Fruit fly (Drosophila melanogaster): Measurements from ENCODE around the gene Apoltp.

- TF ChIP-seq CG9948 (tag; optimal IDR thresholded peaks at IDR 0.05), result no peak
- no peak for TF ChIP-seq CG17806 (tag; optimal IDR thresholded peaks at IDR 0.05)
- TF ChIP-seq CG8159 (tag; optimal IDR thresholded peaks at IDR 0.05), result no peak
- TF ChIP-seq gl (tag; optimal IDR thresholded peaks at IDR 0.05), result no peak
- no peak for TF ChIP-seq CG8301 (tag; optimal IDR thresholded peaks at IDR 0.05)
- TF ChIP-seq rn (GFP tag; IDR thresholded peaks at IDR 0.05), result no peak
- TF ChIP-seq Ets98B (GFP tag; IDR thresholded peaks at IDR 0.05), result no peak
- no peak for TF ChIP-seq CG12605 (GFP tag; IDR thresholded peaks at IDR 0.05)
- no peak for TF ChIP-seq EcR (GFP tag; optimal IDR thresholded peaks at IDR 0.05)
- no peak for TF ChIP-seq CG14655 (GFP tag; optimal IDR thresholded peaks at IDR 0.05)
- TF ChIP-seq CG32121 (GFP tag; IDR thresholded peaks at IDR 0.05), result no peak
- no peak for TF ChIP-seq CG4496 (GFP tag; IDR thresholded peaks at IDR 0.05)
Measured at dm6 chr2L:9679789-9680188, 45.8 kb downstream of the Apoltp start.

Measured in whole organism, pupa.